Worm (Caenorhabditis elegans): ENCODE results near the gene mbf-1.

- TF ChIP-seq dao-5 (tag; optimal IDR thresholded peaks at IDR 0.05) = no peak
- TF ChIP-seq him-1 (tag; optimal IDR thresholded peaks at IDR 0.05) = peak; percentile 26
Observed at ce11 chrIV:11433709-11434108, 46.5 kb downstream of the mbf-1 start.
